Fruit fly (Drosophila melanogaster): Measurements from ENCODE around the gene CG9837.

The CG9837 gene

DNA sequence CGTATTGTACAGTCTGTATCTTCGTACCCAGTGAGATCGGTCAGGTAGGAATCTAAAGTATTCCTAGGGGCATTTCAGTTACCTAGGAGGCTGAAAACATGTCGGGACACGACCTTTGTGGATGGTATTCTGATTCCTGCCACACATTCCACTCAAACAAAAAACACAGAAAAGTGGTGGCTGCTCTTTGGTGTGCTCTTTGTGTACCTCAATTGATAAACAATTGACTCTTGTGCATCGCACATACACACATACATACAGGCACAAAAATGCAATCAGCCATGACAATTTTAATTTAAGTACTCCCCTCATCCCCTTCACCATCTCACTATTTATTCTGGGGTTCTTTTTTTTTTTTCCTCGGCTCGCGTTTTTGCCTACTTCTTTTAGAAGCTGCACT, 34.8 kb upstream of the CG9837 start:
- TF ChIP-seq Crg-1 (GFP tag; optimal IDR thresholded peaks at IDR 0.05) (no peak), cic (GFP tag; optimal IDR thresholded peaks at IDR 0.05) (no peak), Clk (GFP tag; optimal IDR thresholded peaks at IDR 0.05) (no peak), tj (GFP tag; optimal IDR thresholded peaks at IDR 0.05) (peak; percentile 4), CG5204 (GFP tag; optimal IDR thresholded peaks at IDR 0.05) (no peak), CG12768 (GFP tag; optimal IDR thresholded peaks at IDR 0.05) (no peak)

DNA sequence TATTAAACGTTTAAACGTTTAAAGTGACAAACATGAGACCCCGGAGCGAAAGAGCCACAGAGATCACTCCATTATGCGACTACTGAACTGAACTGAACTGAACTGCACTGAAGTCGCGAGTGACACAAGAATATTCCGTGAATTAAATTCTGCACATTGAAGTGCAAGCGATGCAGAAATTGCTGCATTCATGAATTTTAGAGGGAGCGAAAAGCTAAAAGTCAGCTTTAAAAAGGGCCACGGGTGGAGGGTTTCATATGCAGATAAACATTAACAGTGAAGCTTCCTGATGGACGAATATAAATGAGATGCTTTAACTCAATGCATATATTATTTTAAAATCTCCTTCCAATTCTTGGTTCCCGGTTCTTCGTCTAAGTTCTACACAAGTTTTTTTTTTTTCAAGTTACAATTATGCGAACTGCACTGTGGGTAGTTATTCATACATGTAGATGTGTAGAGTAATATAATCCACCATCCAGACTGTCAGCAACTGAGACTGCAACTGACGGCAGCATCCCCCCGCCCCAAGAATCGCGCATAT, 33.8 kb upstream of the CG9837 start:
- TF ChIP-seq CG1620 (GFP tag; optimal IDR thresholded peaks at IDR 0.05) = no peak
- no peak for TF ChIP-seq CG5204 (GFP tag; optimal IDR thresholded peaks at IDR 0.05)
- TF ChIP-seq ovo (GFP tag; optimal IDR thresholded peaks at IDR 0.05) = no peak
- peak; percentile 37 for TF ChIP-seq pad (GFP tag; optimal IDR thresholded peaks at IDR 0.05)
- peak; percentile 45 for TF ChIP-seq CG14711 (tag; optimal IDR thresholded peaks at IDR 0.05)
- peak; percentile 50 for TF ChIP-seq bab1 (GFP tag; optimal IDR thresholded peaks at IDR 0.05)
- peak; percentile 28 for TF ChIP-seq CG7101 (tag; optimal IDR thresholded peaks at IDR 0.05)
- peak; percentile 99 for TF ChIP-seq tj (GFP tag; optimal IDR thresholded peaks at IDR 0.05)
- TF ChIP-seq toe (GFP tag; optimal IDR thresholded peaks at IDR 0.05) = no peak

DNA sequence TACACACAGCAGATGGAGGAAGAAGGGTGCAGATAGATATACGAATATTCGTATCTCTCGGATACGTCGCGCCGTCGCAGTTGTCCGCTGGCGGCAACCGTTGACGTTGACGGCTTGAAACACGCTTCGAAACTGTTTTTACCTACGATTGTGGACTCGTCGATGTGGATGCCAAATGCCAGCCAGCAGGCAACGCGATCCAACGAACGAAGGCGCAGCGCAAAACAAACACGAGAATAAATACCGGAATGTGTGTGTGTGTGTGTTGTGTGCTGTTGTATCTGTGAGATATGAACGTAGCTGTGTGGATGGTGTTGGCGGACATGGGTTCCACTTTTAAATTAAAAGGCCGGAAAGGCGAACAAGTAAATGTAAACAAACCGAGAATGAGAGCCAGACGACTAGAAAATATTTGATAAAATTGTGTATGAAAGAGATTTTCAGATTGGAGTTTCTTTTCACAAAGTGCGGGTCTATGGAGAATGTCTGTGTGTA, 32.8 kb upstream of the CG9837 start:
- TF ChIP-seq bab1 (GFP tag; optimal IDR thresholded peaks at IDR 0.05) (peak; percentile 8), tj (GFP tag; optimal IDR thresholded peaks at IDR 0.05) (peak; percentile 58), CG14711 (tag; optimal IDR thresholded peaks at IDR 0.05) (no peak), CG1620 (GFP tag; optimal IDR thresholded peaks at IDR 0.05) (peak; percentile 16), cic (GFP tag; optimal IDR thresholded peaks at IDR 0.05) (peak; percentile 49), pad (GFP tag; optimal IDR thresholded peaks at IDR 0.05) (peak; percentile 7), CG11617 (GFP tag; optimal IDR thresholded peaks at IDR 0.05) (peak; percentile 6), CG7045 (GFP tag; optimal IDR thresholded peaks at IDR 0.05) (peak; percentile 39), cnc (optimal IDR thresholded peaks at IDR 0.05) (no peak), Clk (GFP tag; optimal IDR thresholded peaks at IDR 0.05) (no peak), CG5204 (GFP tag; optimal IDR thresholded peaks at IDR 0.05) (no peak), Hr96 (GFP tag; optimal IDR thresholded peaks at IDR 0.05) (peak; percentile 3), CG7101 (tag; optimal IDR thresholded peaks at IDR 0.05) (peak; percentile 58), Mnt (GFP tag; optimal IDR thresholded peaks at IDR 0.05) (peak; percentile 64), ovo (GFP tag; optimal IDR thresholded peaks at IDR 0.05) (peak; percentile 20), kay (GFP tag; ENCODE audit: borderline replicate concordance) (no peak), CG12768 (GFP tag; optimal IDR thresholded peaks at IDR 0.05) (peak; percentile 44), CG33017 (tag; optimal IDR thresholded peaks at IDR 0.05) (peak; percentile 3), Crg-1 (GFP tag; optimal IDR thresholded peaks at IDR 0.05) (no peak), toe (GFP tag; optimal IDR thresholded peaks at IDR 0.05) (no peak)

DNA sequence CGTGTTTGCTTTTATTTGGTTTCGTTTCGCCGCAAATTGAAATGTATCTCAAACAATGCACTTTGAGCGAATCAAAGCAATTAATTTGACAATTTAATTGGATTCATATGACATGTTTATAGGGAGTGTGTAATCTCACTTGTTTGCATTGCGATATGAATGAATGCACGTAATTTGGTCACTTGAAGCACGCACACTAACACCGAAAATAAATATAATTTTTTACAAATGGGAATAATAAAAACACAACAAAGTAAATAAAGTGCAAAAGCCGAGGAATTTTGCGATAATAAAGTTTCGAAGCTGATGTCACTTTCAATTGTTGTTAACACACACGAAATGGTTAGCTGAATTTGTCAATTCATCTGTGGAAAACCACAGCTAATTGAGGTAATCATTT, 31.6 kb upstream of the CG9837 start:
- TF ChIP-seq CG7101 (tag; optimal IDR thresholded peaks at IDR 0.05) (peak; percentile 25), cic (GFP tag; optimal IDR thresholded peaks at IDR 0.05) (peak; percentile 83), CG33017 (tag; optimal IDR thresholded peaks at IDR 0.05) (no peak), pad (GFP tag; optimal IDR thresholded peaks at IDR 0.05) (no peak), kay (GFP tag; ENCODE audit: borderline replicate concordance) (peak; percentile 67), CG11617 (GFP tag; optimal IDR thresholded peaks at IDR 0.05) (no peak), bab1 (GFP tag; optimal IDR thresholded peaks at IDR 0.05) (no peak), CG12768 (GFP tag; optimal IDR thresholded peaks at IDR 0.05) (peak; percentile 40), CG5204 (GFP tag; optimal IDR thresholded peaks at IDR 0.05) (peak; percentile 2), CG1620 (GFP tag; optimal IDR thresholded peaks at IDR 0.05) (no peak)

DNA sequence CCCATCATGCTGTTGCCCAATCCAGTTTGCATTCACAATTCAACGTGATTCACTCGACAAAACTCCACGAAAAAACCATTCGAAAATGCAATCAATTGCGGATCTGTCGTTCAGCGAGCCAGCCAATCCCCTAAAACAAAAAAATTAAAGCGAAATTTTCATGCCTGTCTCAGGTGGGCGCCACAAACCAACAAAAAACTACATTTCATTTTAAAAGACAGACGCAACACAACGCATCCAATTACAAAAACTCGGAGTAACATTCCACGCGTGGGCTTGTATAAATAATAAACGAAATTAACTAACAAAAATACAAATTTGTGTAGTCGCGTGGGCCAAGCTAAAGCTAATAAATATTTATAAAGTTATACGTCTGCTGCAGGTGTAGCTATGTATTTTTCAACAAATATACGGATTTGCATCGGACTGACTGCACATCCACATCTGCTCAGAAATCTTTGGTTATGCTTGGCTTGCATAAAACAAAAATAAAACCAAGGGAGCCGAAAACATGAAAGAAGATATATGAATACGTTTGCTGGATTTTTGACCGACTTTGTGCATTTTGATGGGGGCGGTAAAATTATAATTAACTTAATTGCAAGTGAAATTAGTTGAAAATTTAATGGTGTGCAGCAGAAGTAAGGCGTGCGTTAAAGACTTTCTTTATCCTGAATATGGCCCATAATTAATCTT, 30.7 kb upstream of the CG9837 start:
- TF ChIP-seq toe (GFP tag; optimal IDR thresholded peaks at IDR 0.05) (no peak), tj (GFP tag; optimal IDR thresholded peaks at IDR 0.05) (peak; percentile 80), CG11617 (GFP tag; optimal IDR thresholded peaks at IDR 0.05) (no peak), kay (GFP tag; ENCODE audit: borderline replicate concordance) (peak; percentile 77)

DNA sequence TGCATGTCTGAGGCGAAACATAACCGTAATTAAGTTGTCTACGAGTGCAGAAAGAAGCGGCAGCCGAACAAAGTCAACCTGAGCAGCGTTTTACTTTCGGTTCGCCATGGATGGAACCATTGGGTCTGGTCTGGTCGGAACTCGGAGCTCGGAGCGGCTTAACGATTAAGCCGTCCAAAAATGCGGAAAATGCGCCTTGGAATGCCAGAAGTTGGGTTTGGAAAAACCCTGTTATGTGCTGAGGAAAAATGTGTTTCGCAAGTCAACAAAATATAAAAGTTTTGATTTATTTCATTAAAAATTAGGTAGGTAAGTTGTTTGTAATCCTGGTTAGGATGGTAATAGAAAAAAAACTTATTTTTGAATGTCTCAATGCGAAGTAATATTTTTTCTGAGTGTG, 28.2 kb upstream of the CG9837 start:
- TF ChIP-seq CG5204 (GFP tag; optimal IDR thresholded peaks at IDR 0.05) (no peak), kay (GFP tag; ENCODE audit: borderline replicate concordance) (no peak), tj (GFP tag; optimal IDR thresholded peaks at IDR 0.05) (no peak), CG7045 (GFP tag; optimal IDR thresholded peaks at IDR 0.05) (no peak), CG33017 (tag; optimal IDR thresholded peaks at IDR 0.05) (no peak), ovo (GFP tag; optimal IDR thresholded peaks at IDR 0.05) (no peak), CG7101 (tag; optimal IDR thresholded peaks at IDR 0.05) (no peak)

DNA sequence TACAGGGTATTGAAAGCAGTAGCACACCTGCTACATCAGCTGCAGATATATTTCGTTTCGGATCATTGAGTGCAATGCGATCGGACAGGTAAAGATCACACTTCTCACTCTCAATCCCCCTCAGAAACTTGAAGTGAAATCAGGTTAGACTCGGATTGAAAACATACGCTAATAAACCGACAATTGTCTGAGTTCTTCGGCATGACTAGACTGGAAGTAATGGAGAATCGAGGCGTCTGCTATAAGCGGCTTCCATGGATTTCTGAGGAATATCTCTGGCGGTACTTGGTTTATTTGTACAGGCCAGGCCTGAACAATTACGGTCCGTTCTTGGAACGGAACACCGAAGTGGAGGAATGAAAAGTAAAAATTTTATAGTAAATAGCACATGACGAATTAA, 27.7 kb upstream of the CG9837 start:
- TF ChIP-seq bab1 (GFP tag; optimal IDR thresholded peaks at IDR 0.05) (no peak), CG33017 (tag; optimal IDR thresholded peaks at IDR 0.05) (no peak), CG7045 (GFP tag; optimal IDR thresholded peaks at IDR 0.05) (no peak), tj (GFP tag; optimal IDR thresholded peaks at IDR 0.05) (no peak), kay (GFP tag; ENCODE audit: borderline replicate concordance) (no peak)
